Worm (Caenorhabditis elegans) whole organism, L1 larva: ENCODE measurements around the gene ZK856.11.

ENCODE experiments used
- egl-27 ChIP-seq, 2 experiments: fragments of 150-350 bp in 1 of 2; sonication (generic microtip); optimal IDR thresholded peaks; 3 replicates each; lab custom pipeline; 2017 to 2018; ENCODE audit warnings: missing biosample characterization in 2 of 2, missing genetic modification characterization in 2 of 2, missing genetic modification reagents in 2 of 2
- elt-2 ChIP-seq: sonication (generic microtip); optimal IDR thresholded peaks from 2 replicates; lab custom pipeline; 2016; ENCODE audit warnings: missing genetic modification characterization, mild to moderate bottlenecking, inconsistent platforms, missing compliant biosample characterization, missing genetic modification reagents
- fkh-10 ChIP-seq: sonication (generic microtip); optimal IDR thresholded peaks from 2 replicates; lab custom pipeline; 2017; ENCODE audit warnings: missing biosample characterization, missing genetic modification reagents, missing genetic modification characterization
- fos-1 ChIP-seq: fragments of 150-350 bp; optimal IDR thresholded peaks from 2 replicates; lab custom pipeline; 2014; ENCODE audit warnings: missing biosample characterization, missing genetic modification characterization
- lin-39 ChIP-seq: fragments of 150-350 bp; optimal IDR thresholded peaks from 2 replicates; lab custom pipeline; 2014; ENCODE audit warnings: missing biosample characterization, missing genetic modification reagents, missing genetic modification characterization
- lsy-2 ChIP-seq, 2 experiments: fragments of 150-350 bp; optimal IDR thresholded peaks; 2 replicates each; lab custom pipeline; 2014; ENCODE audit warnings: missing biosample characterization in 2 of 2, missing genetic modification characterization in 2 of 2
- nhr-11 ChIP-seq: fragments of 150-350 bp; optimal IDR thresholded peaks from 2 replicates; lab custom pipeline; 2014; ENCODE audit warnings: missing biosample characterization, missing genetic modification characterization
- nhr-237 ChIP-seq: fragments of 150-350 bp; optimal IDR thresholded peaks from 2 replicates; lab custom pipeline; 2014; ENCODE audit warnings: missing biosample characterization, missing genetic modification characterization
- nhr-71 ChIP-seq: sonication (generic microtip); optimal IDR thresholded peaks from 2 replicates; lab custom pipeline; 2016; ENCODE audit warnings: mild to moderate bottlenecking, missing genetic modification characterization, moderate library complexity, missing compliant biosample characterization
- pqm-1 ChIP-seq: sonication (generic microtip); optimal IDR thresholded peaks from 3 replicates; lab custom pipeline; 2017; ENCODE audit warnings: missing biosample characterization, missing genetic modification characterization
- snpc-4 ChIP-seq: fragments of 150-350 bp; optimal IDR thresholded peaks from 2 replicates; lab custom pipeline; 2014; ENCODE audit warnings: missing biosample characterization, missing genetic modification characterization
- tbx-2 ChIP-seq: sonication (generic microtip); optimal IDR thresholded peaks from 2 replicates; lab custom pipeline; 2016; ENCODE audit warnings: missing genetic modification characterization, missing compliant biosample characterization
- vab-15 ChIP-seq: sonication (generic microtip); optimal IDR thresholded peaks from 2 replicates; lab custom pipeline; 2017; ENCODE audit warnings: missing genotype, mild to moderate bottlenecking, missing genetic modification characterization, missing compliant biosample characterization

- TF ChIP-seq egl-27 (tag; optimal IDR thresholded peaks at IDR 0.05; lab: Kevin White, UChicago) (no peak), snpc-4 (tag; lab: Kevin White, UChicago) (no peak), lin-39 (tag; lab: Kevin White, UChicago) (no peak), fos-1 (tag; lab: Kevin White, UChicago) (no peak), pqm-1 (tag; lab: Kevin White, UChicago) (no peak), nhr-11 (no peak), nhr-71 (tag; lab: Kevin White, UChicago) (no peak), elt-2 (tag; lab: Kevin White, UChicago) (no peak), vab-15 (tag; lab: Kevin White, UChicago) (no peak), nhr-237 (tag; lab: Kevin White, UChicago) (no peak), fkh-10 (GFP tag; lab: Kevin White, UChicago) (no peak), lsy-2 (tag; optimal IDR thresholded peaks at IDR 0.05; lab: Kevin White, UChicago) (no peak), tbx-2 (tag; lab: Kevin White, UChicago) (no peak)
Observed at ce11 chrV:10212627-10213026, 7.9 kb upstream of the ZK856.11 start, which contains the start of gene hpo-40.
